Fruit fly (Drosophila melanogaster) whole organism, embryonic: ENCODE results near the gene CG14439.

Experiments used
- Asciz ChIP-seq: fragments of 200-800 bp; sonication (Bioruptor generic); optimal IDR thresholded peaks from 2 replicates; lab custom pipeline; 2017; ENCODE audit warnings: missing biosample characterization, mild to moderate bottlenecking, missing genetic modification characterization, missing genetic modification reagents
- Atf-2 ChIP-seq: fragments of 200-800 bp; sonication (Bioruptor generic); optimal IDR thresholded peaks from 2 replicates; lab custom pipeline; 2016; ENCODE audit warnings: missing biosample characterization, missing genetic modification characterization
- Awh ChIP-seq: fragments of 200-800 bp; sonication (Bioruptor generic); IDR thresholded peaks from 2 replicates; pipeline ENCODE4, ENCODE4 v1.3.6; 2022; ENCODE audit warnings: missing biosample characterization, missing genetic modification characterization
- Bdp1 ChIP-seq: fragments of 200-800 bp; sonication (Bioruptor generic); optimal IDR thresholded peaks from 3 replicates; lab custom pipeline; 2016; ENCODE audit warnings: missing biosample characterization, missing genetic modification characterization
- CG10267 ChIP-seq: fragments of 200-800 bp; sonication (Bioruptor generic); optimal IDR thresholded peaks from 2 replicates; lab custom pipeline; 2018; ENCODE audit warnings: missing biosample characterization, mild to moderate bottlenecking, missing genetic modification characterization, moderate library complexity
- CG10543 ChIP-seq: fragments of 200-800 bp; sonication (Bioruptor generic); optimal IDR thresholded peaks from 3 replicates; lab custom pipeline; 2017; ENCODE audit warnings: missing biosample characterization, mild to moderate bottlenecking, missing genetic modification characterization, moderate library complexity
- CG10654 ChIP-seq: fragments of 200-800 bp; sonication (Bioruptor generic); optimal IDR thresholded peaks from 2 replicates; lab custom pipeline; 2016; ENCODE audit warnings: missing biosample characterization, missing genetic modification characterization
- CG12391 ChIP-seq: fragments of 200-800 bp; sonication (Bioruptor generic); optimal IDR thresholded peaks from 3 replicates; lab custom pipeline; 2018; ENCODE audit warnings: missing biosample characterization, mild to moderate bottlenecking, missing genetic modification characterization, moderate library complexity
- CG12744 ChIP-seq: fragments of 200-800 bp; sonication (Bioruptor generic); optimal IDR thresholded peaks from 2 replicates; lab custom pipeline; 2016; ENCODE audit warnings: missing biosample characterization, missing genetic modification characterization
- CG12769 ChIP-seq: fragments of 200-800 bp; sonication (Bioruptor generic); optimal IDR thresholded peaks from 2 replicates; lab custom pipeline; 2019; ENCODE audit warnings: missing biosample characterization, mild to moderate bottlenecking, missing genetic modification characterization, moderate library complexity
- CG14014 ChIP-seq: fragments of 200-800 bp; sonication (Bioruptor generic); IDR thresholded peaks from 2 replicates; pipeline ENCODE4 v1.3.6; 2022; ENCODE audit warnings: missing biosample characterization, missing genetic modification characterization
- CG15269 ChIP-seq: fragments of 200-800 bp; sonication (Bioruptor generic); optimal IDR thresholded peaks from 2 replicates; lab custom pipeline; 2018; ENCODE audit warnings: missing biosample characterization, mild to moderate bottlenecking, missing genetic modification characterization, moderate library complexity
- CG18262 ChIP-seq: fragments of 200-800 bp; optimal IDR thresholded peaks from 3 replicates; lab custom pipeline; 2019; ENCODE audit warnings: missing biosample characterization, mild to moderate bottlenecking, missing genetic modification characterization, moderate library complexity
- CG18764 ChIP-seq: fragments of 200-800 bp; sonication (Bioruptor generic); optimal IDR thresholded peaks from 3 replicates; lab custom pipeline; 2016; ENCODE audit warnings: missing biosample characterization, missing genetic modification characterization
- CG31224 ChIP-seq: fragments of 200-800 bp; sonication (Bioruptor generic); IDR thresholded peaks from 2 replicates; pipeline ENCODE4 v1.3.6; 2022; ENCODE audit warnings: missing biosample characterization, missing genetic modification characterization
- CG34376 ChIP-seq: fragments of 200-800 bp; sonication (Bioruptor generic); optimal IDR thresholded peaks from 2 replicates; lab custom pipeline; 2018; ENCODE audit warnings: missing biosample characterization, mild to moderate bottlenecking, missing genetic modification characterization
- CG4282 ChIP-seq: fragments of 200-800 bp; sonication (Bioruptor generic); optimal IDR thresholded peaks from 2 replicates; lab custom pipeline; 2016; ENCODE audit warnings: missing biosample characterization, missing genetic modification characterization
- CG4730 ChIP-seq: fragments of 200-800 bp; sonication (Bioruptor generic); IDR thresholded peaks from 2 replicates; pipeline ENCODE4 v1.3.6; 2022; ENCODE audit warnings: missing biosample characterization, missing genetic modification characterization
- CG8388 ChIP-seq: fragments of 200-800 bp; sonication (Bioruptor generic); optimal IDR thresholded peaks from 2 replicates; lab custom pipeline; 2019; ENCODE audit warnings: missing biosample characterization, mild to moderate bottlenecking, missing genetic modification characterization, moderate library complexity
- CG9609 ChIP-seq: fragments of 200-800 bp; sonication (Bioruptor generic); optimal IDR thresholded peaks from 3 replicates; lab custom pipeline; 2016; ENCODE audit warnings: missing biosample characterization, missing genetic modification characterization
- CG9727 ChIP-seq: fragments of 200-800 bp; sonication (Bioruptor generic); optimal IDR thresholded peaks from 3 replicates; lab custom pipeline; 2017; ENCODE audit warnings: missing biosample characterization, mild to moderate bottlenecking, missing genetic modification characterization
- CG9876 ChIP-seq: fragments of 200-800 bp; sonication (Bioruptor generic); optimal IDR thresholded peaks from 2 replicates; lab custom pipeline; 2016; ENCODE audit warnings: missing biosample characterization, missing genetic modification characterization
- CTCF ChIP-seq: fragments of 200-800 bp; sonication (Bioruptor generic); optimal IDR thresholded peaks from 2 replicates; lab custom pipeline; 2017; ENCODE audit warnings: missing biosample characterization, mild to moderate bottlenecking, missing genetic modification characterization, moderate library complexity
- D19B ChIP-seq: fragments of 200-800 bp; sonication (Bioruptor generic); optimal IDR thresholded peaks from 2 replicates; lab custom pipeline; 2017; ENCODE audit warnings: missing biosample characterization, mild to moderate bottlenecking, missing genetic modification characterization
- Deaf1 ChIP-seq: fragments of 200-800 bp; optimal IDR thresholded peaks from 3 replicates; lab custom pipeline; 2019; ENCODE audit warnings: missing biosample characterization, mild to moderate bottlenecking, missing genetic modification characterization, moderate library complexity
- Dip2 ChIP-seq: fragments of 200-800 bp; sonication (Bioruptor generic); IDR thresholded peaks from 2 replicates; pipeline ENCODE4 v1.3.6; 2022; ENCODE audit warnings: missing biosample characterization, missing genetic modification characterization
- E2f2 ChIP-seq: fragments of 200-800 bp; sonication (Bioruptor generic); IDR thresholded peaks from 2 replicates; pipeline ENCODE4 v1.3.6; 2022; ENCODE audit warnings: missing biosample characterization, missing genetic modification characterization
- Fer3 ChIP-seq: fragments of 200-800 bp; sonication (Bioruptor generic); optimal IDR thresholded peaks from 2 replicates; lab custom pipeline; 2018; ENCODE audit warnings: missing biosample characterization, mild to moderate bottlenecking, missing genetic modification characterization, moderate library complexity
- Hr39 ChIP-seq: fragments of >200 bp; optimal IDR thresholded peaks from 2 replicates; lab custom pipeline; 2017
- Kr ChIP-seq: fragments of 200-800 bp; sonication (Bioruptor generic); optimal IDR thresholded peaks from 2 replicates; lab custom pipeline; 2017; ENCODE audit warnings: missing biosample characterization, mild to moderate bottlenecking, missing genetic modification characterization
- Lim3 ChIP-seq: fragments of 200-800 bp; sonication (Bioruptor generic); IDR thresholded peaks from 2 replicates; pipeline ENCODE4 v1.3.6; 2022; ENCODE audit warnings: missing biosample characterization, missing genetic modification characterization
- Lpt ChIP-seq: fragments of >200 bp; optimal IDR thresholded peaks from 2 replicates; lab custom pipeline; 2018; ENCODE audit warnings: missing biosample characterization, missing genetic modification characterization
- Max ChIP-seq: fragments of 200-800 bp; sonication (Bioruptor generic); optimal IDR thresholded peaks from 2 replicates; lab custom pipeline; 2016; ENCODE audit warnings: missing biosample characterization, mild to moderate bottlenecking, missing genetic modification characterization
- Tbp ChIP-seq: fragments of >200 bp; optimal IDR thresholded peaks from 2 replicates; lab custom pipeline; 2018; ENCODE audit warnings: missing biosample characterization, missing genetic modification characterization
- ap ChIP-seq: fragments of 200-800 bp; sonication (Bioruptor generic); IDR thresholded peaks from 2 replicates; pipeline ENCODE4 v1.3.6; 2022; ENCODE audit warnings: missing biosample characterization, missing genetic modification characterization
- br ChIP-seq: fragments of >200 bp; optimal IDR thresholded peaks from 2 replicates; lab custom pipeline; 2017
- cas ChIP-seq: fragments of 200-800 bp; sonication (Bioruptor generic); IDR thresholded peaks from 2 replicates; pipeline ENCODE4 v1.3.6; 2022; ENCODE audit warnings: missing biosample characterization, missing genetic modification characterization
- ci ChIP-seq: fragments of 200-800 bp; sonication (Bioruptor generic); IDR thresholded peaks from 3 replicates; pipeline ENCODE4 v1.3.6; 2022; ENCODE audit warnings: missing biosample characterization, missing genetic modification characterization
- dimm ChIP-seq: fragments of 200-800 bp; sonication (Bioruptor generic); IDR thresholded peaks from 2 replicates; pipeline ENCODE4 v1.3.6; 2022; ENCODE audit warnings: missing biosample characterization, missing genetic modification characterization
- ems ChIP-seq: fragments of 200-800 bp; sonication (Bioruptor generic); optimal IDR thresholded peaks from 3 replicates; lab custom pipeline; 2016; ENCODE audit warnings: missing biosample characterization, missing genetic modification characterization
- ewg ChIP-seq: fragments of 200-800 bp; sonication (Bioruptor generic); optimal IDR thresholded peaks from 3 replicates; lab custom pipeline; 2017; ENCODE audit warnings: mild to moderate bottlenecking, missing biosample characterization, missing genetic modification reagents, missing genetic modification characterization
- fd96Cb ChIP-seq: fragments of 200-800 bp; sonication (Bioruptor generic); optimal IDR thresholded peaks from 2 replicates; lab custom pipeline; 2018; ENCODE audit warnings: missing biosample characterization, mild to moderate bottlenecking, missing genetic modification characterization, moderate library complexity
- gsb ChIP-seq: fragments of 200-800 bp; sonication (Bioruptor generic); IDR thresholded peaks from 2 replicates; pipeline ENCODE4 v1.3.6; 2022; ENCODE audit warnings: missing biosample characterization, missing genetic modification characterization
- h ChIP-seq: fragments of >200 bp; optimal IDR thresholded peaks from 2 replicates; lab custom pipeline; 2017
- ken ChIP-seq: fragments of 200-800 bp; sonication (Bioruptor generic); IDR thresholded peaks from 3 replicates; pipeline ENCODE4 v1.3.6; 2022; ENCODE audit warnings: missing biosample characterization, missing genetic modification characterization
- knrl ChIP-seq: fragments of 200-800 bp; sonication (Bioruptor generic); IDR thresholded peaks from 3 replicates; pipeline ENCODE4 v1.3.6; 2022; ENCODE audit warnings: missing biosample characterization, missing genetic modification characterization; ENCODE audit not compliant: partially characterized antibody
- p53 ChIP-seq: fragments of 200-800 bp; sonication (Bioruptor generic); optimal IDR thresholded peaks from 2 replicates; lab custom pipeline; 2016; ENCODE audit warnings: missing biosample characterization, missing genetic modification characterization
- pita ChIP-seq: fragments of 200-800 bp; sonication (Bioruptor generic); optimal IDR thresholded peaks from 2 replicates; lab custom pipeline; 2017; ENCODE audit warnings: missing biosample characterization, mild to moderate bottlenecking, missing genetic modification characterization
- repo ChIP-seq: fragments of 200-800 bp; sonication (Bioruptor generic); optimal IDR thresholded peaks from 2 replicates; lab custom pipeline; 2016; ENCODE audit warnings: missing biosample characterization, missing genetic modification characterization
- scrt ChIP-seq: fragments of 200-800 bp; sonication (Bioruptor generic); optimal IDR thresholded peaks from 2 replicates; lab custom pipeline; 2018; ENCODE audit warnings: missing biosample characterization, mild to moderate bottlenecking, missing genetic modification characterization, moderate library complexity
- slbo ChIP-seq: fragments of 200-800 bp; sonication (Bioruptor generic); IDR thresholded peaks from 2 replicates; pipeline ENCODE4 v1.3.6; 2022; ENCODE audit warnings: missing biosample characterization, missing genetic modification characterization
- ttk ChIP-seq: fragments of 200-800 bp; sonication (Bioruptor generic); IDR thresholded peaks from 2 replicates; pipeline ENCODE4 v2.1.2; 2022; ENCODE audit warnings: missing biosample characterization, missing genetic modification characterization
- yki ChIP-seq: fragments of >200 bp; optimal IDR thresholded peaks from 3 replicates; lab custom pipeline; 2018
- zen2 ChIP-seq: fragments of 200-800 bp; sonication (Bioruptor generic); IDR thresholded peaks from 3 replicates; pipeline ENCODE4 v1.3.6; 2022; ENCODE audit warnings: missing biosample characterization, missing genetic modification characterization; ENCODE audit not compliant: partially characterized antibody

The CG14439 gene

DNA sequence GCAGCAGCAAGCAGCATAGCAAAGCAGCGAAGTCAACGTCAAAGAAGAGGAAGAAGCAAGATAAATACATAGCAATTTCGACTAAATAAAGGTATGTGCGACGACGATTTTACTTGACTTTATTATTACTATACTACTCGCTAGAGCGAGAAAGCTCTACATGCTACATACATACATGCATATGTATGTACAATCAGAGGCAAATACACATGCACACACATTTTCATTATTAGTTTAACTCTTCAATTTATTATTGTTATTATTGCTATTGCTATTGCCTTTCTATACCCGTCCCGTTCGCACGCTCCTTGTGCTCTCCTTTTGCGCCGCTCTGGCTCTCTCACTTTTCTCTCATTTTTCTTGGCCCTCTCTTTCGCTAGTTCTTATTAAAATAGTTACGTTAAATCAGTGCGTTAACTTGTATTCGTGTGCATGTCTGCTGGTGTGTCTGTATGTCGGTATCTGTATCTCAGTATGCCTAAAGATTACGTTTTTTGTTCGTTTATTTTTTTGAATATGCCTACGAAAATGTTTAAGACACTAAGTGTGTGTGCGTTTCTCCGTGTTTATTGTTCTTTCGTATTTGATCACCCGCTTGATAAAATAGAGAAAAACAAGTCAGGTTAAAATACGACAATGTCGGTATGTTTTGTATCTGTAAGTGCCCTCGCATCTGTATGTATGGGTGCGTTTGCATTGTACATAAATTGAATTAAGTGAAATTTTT, 46.9 kb upstream of the CG14439 start (continued):
- TF ChIP-seq CG9876 (GFP tag; lab: Kevin White, UChicago) (no peak), ems (GFP tag; lab: Kevin White, UChicago) (no peak), scrt (GFP tag; lab: Kevin White, UChicago) (no peak), CG8388 (GFP tag; lab: Kevin White, UChicago) (no peak), Hr39 (lab: Kevin White, UChicago) (no peak), ci (GFP tag; lab: Robert Waterston, UW) (no peak), Kr (GFP tag; lab: Kevin White, UChicago) (no peak), ap (GFP tag; lab: Robert Waterston, UW) (no peak), Fer3 (tag; lab: Kevin White, UChicago) (no peak), CG12744 (GFP tag; lab: Kevin White, UChicago) (no peak), CG9727 (GFP tag; lab: Kevin White, UChicago) (no peak), E2f2 (no peak), dimm (no peak), CG10543 (GFP tag; lab: Kevin White, UChicago) (peak; percentile 22), CG12769 (peak; percentile 20), CG10267 (no peak), Bdp1 (GFP tag; lab: Kevin White, UChicago) (no peak), CG4282 (GFP tag; lab: Kevin White, UChicago) (no peak), CG14014 (GFP tag; lab: Robert Waterston, UW) (no peak), ttk (GFP tag; lab: Robert Waterston, UW) (no peak), CG10654 (no peak), fd96Cb (tag; lab: Kevin White, UChicago) (no peak), p53 (GFP tag; lab: Kevin White, UChicago) (no peak), h (no peak), slbo (GFP tag; lab: Robert Waterston, UW) (no peak), cas (GFP tag; lab: Robert Waterston, UW) (no peak), Atf-2 (GFP tag; lab: Kevin White, UChicago) (no peak), CG12391 (no peak), zen2 (GFP tag; lab: Robert Waterston, UW) (no peak), Dip2 (GFP tag; lab: Robert Waterston, UW) (no peak), CG34376 (peak; percentile 62), Lpt (GFP tag; lab: Kevin White, UChicago) (no peak), ewg (GFP tag; lab: Kevin White, UChicago) (no peak), br (no peak), CTCF (GFP tag; lab: Kevin White, UChicago) (no peak), CG31224 (GFP tag; lab: Robert Waterston, UW) (no peak), repo (GFP tag; lab: Kevin White, UChicago) (no peak), CG18764 (GFP tag; lab: Kevin White, UChicago) (no peak), Deaf1 (tag; lab: Kevin White, UChicago) (peak; percentile 24), CG18262 (tag; lab: Kevin White, UChicago) (no peak), yki (peak; percentile 37), knrl (GFP tag; lab: Robert Waterston, UW) (no peak), gsb (GFP tag; lab: Robert Waterston, UW) (no peak), D19B (no peak), Asciz (GFP tag; lab: Kevin White, UChicago) (peak; percentile 38), CG4730 (GFP tag; lab: Robert Waterston, UW) (no peak), CG15269 (no peak), Tbp (GFP tag; lab: Kevin White, UChicago) (no peak), CG9609 (no peak), pita (GFP tag; lab: Kevin White, UChicago) (no peak), Max (no peak), Lim3 (no peak), Awh (GFP tag; lab: Robert Waterston, UW) (no peak), ken (no peak)
